Worm (Caenorhabditis elegans): ENCODE measurements around the gene gcs-1.

gcs-1 gene

ce11 chrII:9029218-9029672 is 8.9 kb downstream of the gcs-1 start, which contains the start of gene F37B12.1:
TSS of gene F37B12.1 (minus strand) at chrII:9029268.
- TF ChIP-seq fax-1 (tag; optimal IDR thresholded peaks at IDR 0.05) (no peak), K09A11.1 (tag; optimal IDR thresholded peaks at IDR 0.05; ENCODE audit: insufficient read depth) (no peak), hlh-15 (tag; optimal IDR thresholded peaks at IDR 0.05) (no peak), dmd-4 (tag; optimal IDR thresholded peaks at IDR 0.05; ENCODE audit: borderline replicate concordance) (no peak), che-1 (tag; optimal IDR thresholded peaks at IDR 0.05) (no peak), pqm-1 (tag; optimal IDR thresholded peaks at IDR 0.05) (no peak), nhr-11 (tag; optimal IDR thresholded peaks at IDR 0.05) (no peak), fkh-6 (tag; optimal IDR thresholded peaks at IDR 0.05) (no peak), fkh-10 (GFP tag; optimal IDR thresholded peaks at IDR 0.05) (no peak), pha-4 (tag; optimal IDR thresholded peaks at IDR 0.05) (no peak), npax-4 (tag; optimal IDR thresholded peaks at IDR 0.05) (no peak), Y22D7AL.16 (tag; optimal IDR thresholded peaks at IDR 0.05) (no peak), ets-4 (tag; optimal IDR thresholded peaks at IDR 0.05) (no peak), ref-2 (tag; optimal IDR thresholded peaks at IDR 0.05) (no peak), ceh-9 (tag; optimal IDR thresholded peaks at IDR 0.05) (no peak), pax-1 (tag; optimal IDR thresholded peaks at IDR 0.05) (no peak), tbx-7 (tag; optimal IDR thresholded peaks at IDR 0.05) (no peak), ceh-48 (tag; optimal IDR thresholded peaks at IDR 0.05) (no peak)

DNA sequence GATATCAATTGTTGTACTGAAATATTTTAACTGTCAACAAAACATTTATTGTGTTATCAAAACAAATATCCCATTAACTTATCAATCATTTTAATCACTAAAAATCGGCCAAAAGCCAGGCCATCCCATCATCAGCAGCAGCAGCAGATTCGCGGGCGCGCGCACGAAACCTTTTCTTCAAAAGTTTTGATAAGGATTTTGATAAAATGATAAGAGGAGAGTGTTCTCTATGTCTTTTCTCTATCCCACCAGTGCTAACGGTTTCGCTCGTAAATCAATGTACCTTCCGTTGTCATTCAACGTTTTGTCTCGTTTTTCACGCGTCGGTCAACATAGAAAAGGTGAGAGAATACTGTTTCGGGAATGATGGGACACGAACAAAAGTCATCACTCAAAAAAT is 10.0 kb downstream of the gcs-1 start:
- no peak for TF ChIP-seq ceh-30 (tag; optimal IDR thresholded peaks at IDR 0.05)
- TF ChIP-seq pha-2 (tag; optimal IDR thresholded peaks at IDR 0.05) = no peak
- no peak for TF ChIP-seq hlh-15 (tag; optimal IDR thresholded peaks at IDR 0.05)
- TF ChIP-seq npax-4 (tag; optimal IDR thresholded peaks at IDR 0.05) = no peak
- TF ChIP-seq fax-1 (tag; optimal IDR thresholded peaks at IDR 0.05) = no peak
- TF ChIP-seq ets-4 (tag; optimal IDR thresholded peaks at IDR 0.05) = no peak
- TF ChIP-seq elt-2 (tag; optimal IDR thresholded peaks at IDR 0.05) = no peak
- no peak for TF ChIP-seq dmd-4 (tag; optimal IDR thresholded peaks at IDR 0.05; ENCODE audit: borderline replicate concordance)
- no peak for TF ChIP-seq ceh-14 (tag; optimal IDR thresholded peaks at IDR 0.05)
- no peak for TF ChIP-seq ceh-24 (tag; optimal IDR thresholded peaks at IDR 0.05)
- no peak for TF ChIP-seq rnt-1 (tag; optimal IDR thresholded peaks at IDR 0.05)
- TF ChIP-seq odd-2 (tag; optimal IDR thresholded peaks at IDR 0.05) = no peak
- no peak for TF ChIP-seq sox-4 (tag; optimal IDR thresholded peaks at IDR 0.05)
- TF ChIP-seq ama-1 (optimal IDR thresholded peaks at IDR 0.05) = no peak
- no peak for TF ChIP-seq ref-2 (tag; optimal IDR thresholded peaks at IDR 0.05)
- TF ChIP-seq ztf-16 (tag; optimal IDR thresholded peaks at IDR 0.05) = no peak
- no peak for TF ChIP-seq pros-1 (tag; optimal IDR thresholded peaks at IDR 0.05)
- no peak for TF ChIP-seq hlh-6 (tag; optimal IDR thresholded peaks at IDR 0.05)

- no peak for TF ChIP-seq ceh-6 (GFP tag; optimal IDR thresholded peaks at IDR 0.05)
- TF ChIP-seq nhr-11 (tag; optimal IDR thresholded peaks at IDR 0.05) = no peak
- TF ChIP-seq ets-4 (tag; optimal IDR thresholded peaks at IDR 0.05) = no peak
- no peak for TF ChIP-seq hlh-13 (GFP tag; optimal IDR thresholded peaks at IDR 0.05)
- no peak for TF ChIP-seq ceh-30 (tag; optimal IDR thresholded peaks at IDR 0.05)
- TF ChIP-seq sdc-2 (tag; optimal IDR thresholded peaks at IDR 0.05) = no peak
- no peak for TF ChIP-seq unc-42 (tag; optimal IDR thresholded peaks at IDR 0.05)
- no peak for TF ChIP-seq eyg-1 (tag; optimal IDR thresholded peaks at IDR 0.05)
- TF ChIP-seq dmd-4 (tag; optimal IDR thresholded peaks at IDR 0.05; ENCODE audit: borderline replicate concordance) = no peak
- TF ChIP-seq lin-11 (tag; optimal IDR thresholded peaks at IDR 0.05) = no peak
- no peak for TF ChIP-seq K09A11.1 (tag; optimal IDR thresholded peaks at IDR 0.05; ENCODE audit: insufficient read depth)
- no peak for TF ChIP-seq ceh-48 (tag; optimal IDR thresholded peaks at IDR 0.05)
- TF ChIP-seq ceh-14 (tag; optimal IDR thresholded peaks at IDR 0.05) = no peak
- no peak for TF ChIP-seq ref-2 (tag; optimal IDR thresholded peaks at IDR 0.05)
- TF ChIP-seq ceh-31 (tag; optimal IDR thresholded peaks at IDR 0.05) = no peak
- no peak for TF ChIP-seq pha-2 (tag; optimal IDR thresholded peaks at IDR 0.05)
- no peak for TF ChIP-seq ztf-16 (tag; optimal IDR thresholded peaks at IDR 0.05)
- no peak for TF ChIP-seq zip-5 (tag; optimal IDR thresholded peaks at IDR 0.05)
These were observed 11.8 kb downstream of the gcs-1 start for ce11 chrII:9026348-9026747.

Data from whole organism, late embryonic.